Worm (Caenorhabditis elegans): ENCODE results near the gene vha-19.

The vha-19 gene

ce11 chrIV:3338676-3339075, 30.3 kb upstream of the vha-19 start, which contains the start of gene hrpa-1 (continued):
- peak in 1 of 2 experiments; percentile 64 for TF ChIP-seq hif-1 (tag; optimal IDR thresholded peaks at IDR 0.05)
- TF ChIP-seq fkh-10 (GFP tag; optimal IDR thresholded peaks at IDR 0.05), result peak; percentile 63
- TF ChIP-seq madf-9 (GFP tag; conservative IDR thresholded peaks at IDR 0.05), result peak; percentile 95
- TF ChIP-seq ceh-82 (tag; optimal IDR thresholded peaks at IDR 0.05), result no peak
- no peak for TF ChIP-seq ceh-44 (GFP tag; IDR thresholded peaks at IDR 0.05)
- peak; percentile 87 for TF ChIP-seq hlh-30 (tag; optimal IDR thresholded peaks at IDR 0.05; ENCODE audit: insufficient read depth)
- peak; percentile 67 for TF ChIP-seq zip-2 (tag; optimal IDR thresholded peaks at IDR 0.05)
- TF ChIP-seq nhr-28 (tag; optimal IDR thresholded peaks at IDR 0.05), result peak; percentile 45
- TF ChIP-seq rbr-2 (tag; optimal IDR thresholded peaks at IDR 0.05), result peak; percentile 76
- peak in 1 of 2 experiments; percentile 39 for TF ChIP-seq ZK546.5 (tag; optimal IDR thresholded peaks at IDR 0.05)
- peak; percentile 27; the same call in 1 of the 2 replicates for TF ChIP-seq dmd-6 (GFP tag; IDR thresholded peaks at IDR 0.05)
- TF ChIP-seq snpc-4 (tag; optimal IDR thresholded peaks at IDR 0.05), result peak; percentile 39
- TF ChIP-seq tag-97 (GFP tag; IDR thresholded peaks at IDR 0.05), result no peak
- TF ChIP-seq unc-130 (GFP tag; optimal IDR thresholded peaks at IDR 0.05), result peak; percentile 26
- peak; percentile 83 for TF ChIP-seq lin-13 (GFP tag; optimal IDR thresholded peaks at IDR 0.05)
- TF ChIP-seq ceh-20 (GFP tag; IDR thresholded peaks at IDR 0.05), result peak; percentile 66; the same call in 1 of the 2 replicates
- peak; percentile 71 for TF ChIP-seq hmg-1.1 (GFP tag; IDR thresholded peaks at IDR 0.05)
- TF ChIP-seq mes-2 (tag; optimal IDR thresholded peaks at IDR 0.05; ENCODE audit: poor library complexity, severe bottlenecking), result peak; percentile 88
- peak; percentile 98 for TF ChIP-seq dpl-1 (GFP tag; optimal IDR thresholded peaks at IDR 0.05)
- peak; percentile 61 for TF ChIP-seq spr-1 (tag; optimal IDR thresholded peaks at IDR 0.05)
- no peak for TF ChIP-seq mxl-2 (GFP tag; conservative IDR thresholded peaks at IDR 0.05)
- TF ChIP-seq arid-1 (GFP tag; conservative IDR thresholded peaks at IDR 0.05), result peak; percentile 65
- no peak for TF ChIP-seq ceh-28 (tag; optimal IDR thresholded peaks at IDR 0.05)
- TF ChIP-seq lin-38 (GFP tag; IDR thresholded peaks at IDR 0.05), result peak; percentile 83
- 0 out of 2 replicates have a peak, but pooled peaks have one; percentile 8 for TF ChIP-seq vab-7 (GFP tag; IDR thresholded peaks at IDR 0.05)
- no peak for TF ChIP-seq cey-2 (tag; optimal IDR thresholded peaks at IDR 0.05; ENCODE audit: borderline replicate concordance, insufficient read depth)
- no peak for TF ChIP-seq ztf-11 (tag; optimal IDR thresholded peaks at IDR 0.05)
- TF ChIP-seq nhr-111 (GFP tag; optimal IDR thresholded peaks at IDR 0.05), result no peak

- no peak for TF ChIP-seq mxl-2 (GFP tag; conservative IDR thresholded peaks at IDR 0.05)
- TF ChIP-seq Y105C5A.15 (GFP tag; IDR thresholded peaks at IDR 0.05), result no peak
- no peak for TF ChIP-seq ZK337.2 (GFP tag; IDR thresholded peaks at IDR 0.05)
- TF ChIP-seq Y75B8A.6 (GFP tag; IDR thresholded peaks at IDR 0.05), result no peak
- TF ChIP-seq zfp-3 (GFP tag; conservative IDR thresholded peaks at IDR 0.05), result no peak
- peak; percentile 18 for TF ChIP-seq aha-1 (tag)
Measured at ce11 chrIV:3341170-3341569, 27.8 kb upstream of the vha-19 start, which contains the start of gene F42A6.2. F42A6.2 (plus strand) TSS chrIV:3341470.

ce11 chrIV:3345484-3345883, 23.5 kb upstream of the vha-19 start:
- TF ChIP-seq set-16 (GFP tag; IDR thresholded peaks at IDR 0.05), result peak; percentile 20; the same call in 1 of the 2 replicates
- peak; percentile 96 for TF ChIP-seq aha-1 (tag)
- no peak for TF ChIP-seq lin-38 (GFP tag; IDR thresholded peaks at IDR 0.05)
- no peak for TF ChIP-seq hlh-11 (tag; optimal IDR thresholded peaks at IDR 0.05)
- no peak for TF ChIP-seq ztf-7 (tag; optimal IDR thresholded peaks at IDR 0.05)
- TF ChIP-seq nhr-11 (tag; optimal IDR thresholded peaks at IDR 0.05), result no peak
- TF ChIP-seq daf-19 (GFP tag; conservative IDR thresholded peaks at IDR 0.05), result no peak
- TF ChIP-seq lin-39 (tag; optimal IDR thresholded peaks at IDR 0.05), result no peak
- TF ChIP-seq Y105C5A.15 (GFP tag; IDR thresholded peaks at IDR 0.05), result no peak
- no peak for TF ChIP-seq cey-2 (tag; optimal IDR thresholded peaks at IDR 0.05; ENCODE audit: borderline replicate concordance, insufficient read depth)

All from whole organism, L4 larva.